Worm (Caenorhabditis elegans): ENCODE measurements around the gene iffb-1.

DNA sequence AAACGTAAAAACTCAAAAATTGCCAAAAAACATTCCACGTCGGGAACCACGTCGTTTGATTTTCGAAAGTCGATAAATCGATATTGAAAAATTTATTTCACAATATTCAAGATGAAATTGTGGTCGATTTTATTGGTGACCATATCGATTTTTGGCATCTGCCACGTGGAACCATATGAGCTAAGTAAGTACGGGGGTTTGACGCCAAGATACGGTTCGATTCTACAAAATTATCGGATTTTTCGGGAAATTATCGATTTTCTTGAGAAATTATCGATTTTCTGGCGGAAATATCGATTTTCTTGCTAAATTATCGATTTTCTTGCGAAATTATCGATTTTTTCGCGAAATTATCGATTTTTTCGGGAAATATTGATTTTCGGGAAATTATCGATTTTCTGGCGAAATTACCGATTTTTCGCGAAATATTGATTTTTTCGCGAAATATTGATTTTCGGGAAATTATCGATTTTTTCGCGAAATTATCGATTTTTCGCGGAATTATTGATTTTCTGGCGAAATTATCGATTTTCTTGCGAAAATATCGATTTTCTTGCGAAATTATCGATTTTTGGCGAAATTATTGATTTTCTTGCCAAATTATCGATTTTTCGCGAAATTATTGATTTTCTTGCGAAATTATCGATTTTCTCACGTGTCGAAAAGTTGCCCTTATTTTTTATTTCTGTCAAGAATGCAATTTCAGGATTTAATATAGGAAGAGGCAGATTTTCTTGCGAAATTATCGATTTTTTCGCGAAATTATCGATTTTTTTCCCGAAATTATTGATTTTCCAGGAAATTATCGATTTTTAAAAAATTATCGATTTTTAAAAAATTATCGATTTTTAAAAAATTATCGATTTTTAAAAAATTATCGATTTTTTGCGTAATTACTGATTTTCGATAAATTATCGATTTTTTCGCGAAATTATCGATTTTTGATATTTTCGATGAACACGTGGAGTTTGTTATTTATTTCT lies 32.0 kb upstream of the iffb-1 start, which contains the start of gene Y54F10BM.3:
- TF ChIP-seq ama-1 (optimal IDR thresholded peaks at IDR 0.05) = no peak
- TF ChIP-seq sea-1 (GFP tag; conservative IDR thresholded peaks at IDR 0.05) = no peak
- no peak for TF ChIP-seq tbx-37 (GFP tag; conservative IDR thresholded peaks at IDR 0.05)
- TF ChIP-seq ceh-36 (tag; optimal IDR thresholded peaks at IDR 0.05) = no peak
- no peak for TF ChIP-seq hnd-1 (tag; optimal IDR thresholded peaks at IDR 0.05)
- TF ChIP-seq ets-7 (tag; optimal IDR thresholded peaks at IDR 0.05) = no peak
- no peak for TF ChIP-seq B0310.2 (tag; optimal IDR thresholded peaks at IDR 0.05)
- TF ChIP-seq tbx-11 (GFP tag; IDR thresholded peaks at IDR 0.05) = no peak
- TF ChIP-seq flt-1 (GFP tag; IDR thresholded peaks at IDR 0.05) = no peak
- no peak for TF ChIP-seq tra-4 (tag; optimal IDR thresholded peaks at IDR 0.05)
- no peak for TF ChIP-seq hmbx-1 (tag; optimal IDR thresholded peaks at IDR 0.05)
- TF ChIP-seq ceh-13 (GFP tag; optimal IDR thresholded peaks at IDR 0.05) = no peak
- no peak for TF ChIP-seq aly-1 (tag; optimal IDR thresholded peaks at IDR 0.05)
- no peak for TF ChIP-seq F13C5.2 (tag; optimal IDR thresholded peaks at IDR 0.05)
